Worm (Caenorhabditis elegans) whole organism, young adult: ENCODE measurements around the gene nhr-25.

Experiments used
- B0261.1 ChIP-seq: sonication (generic microtip); optimal IDR thresholded peaks from 2 replicates; lab custom pipeline; 2016; ENCODE audit warnings: mild to moderate bottlenecking, missing genetic modification characterization, moderate library complexity, missing compliant biosample characterization
- B0336.3 ChIP-seq: fragments of 200-800 bp; sonication (Bioruptor generic); IDR thresholded peaks from 2 replicates; pipeline ENCODE4 v1.3.6; 2022; ENCODE audit warnings: missing genetic modification characterization, missing compliant biosample characterization
- F22D6.2 ChIP-seq: sonication (generic microtip); optimal IDR thresholded peaks from 2 replicates; lab custom pipeline; 2016; ENCODE audit warnings: mild to moderate bottlenecking, missing genetic modification characterization, missing compliant biosample characterization
- F33H1.4 ChIP-seq: fragments of 200-800 bp; sonication (Bioruptor generic); IDR thresholded peaks from 2 replicates; pipeline ENCODE4 v1.3.6; 2022; ENCODE audit warnings: missing genetic modification reagents, missing genetic modification characterization, missing compliant biosample characterization
- T26A5.8 ChIP-seq: sonication (generic microtip); optimal IDR thresholded peaks from 2 replicates; lab custom pipeline; 2016; ENCODE audit warnings: missing genetic modification characterization, missing compliant biosample characterization
- akir-1 ChIP-seq: fragments of 200-800 bp; sonication (Bioruptor generic); optimal IDR thresholded peaks from 2 replicates; lab custom pipeline; 2018; ENCODE audit warnings: mild to moderate bottlenecking, missing genetic modification characterization, moderate library complexity, missing compliant biosample characterization
- aptf-2 ChIP-seq: fragments of 200-800 bp; sonication (Bioruptor generic); conservative IDR thresholded peaks from 2 replicates; pipeline ENCODE4 v1.3.6; 2022; ENCODE audit warnings: missing genetic modification reagents, missing genetic modification characterization, missing compliant biosample characterization
- aptf-3 ChIP-seq: fragments of 200-800 bp; sonication (Bioruptor generic); IDR thresholded peaks from 2 replicates; pipeline ENCODE4 v1.3.6; 2022; ENCODE audit warnings: missing genetic modification characterization, missing compliant biosample characterization
- atf-7 ChIP-seq: sonication (generic microtip); optimal IDR thresholded peaks from 2 replicates; lab custom pipeline; 2017; ENCODE audit warnings: mild to moderate bottlenecking, missing genetic modification characterization, missing compliant biosample characterization
- bed-1 ChIP-seq: fragments of 200-800 bp; sonication (Bioruptor generic); IDR thresholded peaks from 2 replicates; pipeline ENCODE4 v1.3.6; 2022; ENCODE audit warnings: missing genetic modification reagents, missing genetic modification characterization, missing compliant biosample characterization
- bed-2 ChIP-seq: fragments of 200-800 bp; sonication (Bioruptor generic); IDR thresholded peaks from 2 replicates; pipeline ENCODE4 v1.3.6; 2022; ENCODE audit warnings: missing genetic modification reagents, missing genetic modification characterization, missing compliant biosample characterization
- dpff-1 ChIP-seq: sonication (generic microtip); optimal IDR thresholded peaks from 2 replicates; lab custom pipeline; 2017; ENCODE audit warnings: mild to moderate bottlenecking, missing genetic modification characterization, missing compliant biosample characterization
- efl-1 ChIP-seq: fragments of 150-350 bp; optimal IDR thresholded peaks from 2 replicates; lab custom pipeline; 2014; ENCODE audit warnings: missing biosample characterization, missing genetic modification reagents, missing genetic modification characterization
- egl-18 ChIP-seq: fragments of 200-800 bp; sonication (Bioruptor generic); IDR thresholded peaks from 2 replicates; pipeline ENCODE4 v1.3.6; 2022; ENCODE audit warnings: missing genetic modification reagents, missing genetic modification characterization, missing compliant biosample characterization
- egl-44 ChIP-seq: fragments of 200-800 bp; sonication (Bioruptor generic); IDR thresholded peaks from 2 replicates; pipeline ENCODE4 v1.3.6; 2022; ENCODE audit warnings: missing genetic modification reagents, missing genetic modification characterization, missing compliant biosample characterization
- egrh-3 ChIP-seq: fragments of 200-800 bp; sonication (Bioruptor generic); IDR thresholded peaks from 2 replicates; pipeline ENCODE4 v1.3.6; 2022; ENCODE audit warnings: missing genetic modification reagents, missing genetic modification characterization, missing compliant biosample characterization
- him-1 ChIP-seq: sonication (generic microtip); optimal IDR thresholded peaks from 2 replicates; lab custom pipeline; 2016; ENCODE audit warnings: missing genotype, missing genetic modification reagents, missing genetic modification characterization, missing compliant biosample characterization
- hlh-12 ChIP-seq: sonication (generic microtip); optimal IDR thresholded peaks from 2 replicates; lab custom pipeline; 2016; ENCODE audit warnings: missing genetic modification characterization, missing compliant biosample characterization
- hlh-26 ChIP-seq: fragments of 200-800 bp; sonication (Bioruptor generic); conservative IDR thresholded peaks from 2 replicates; pipeline ENCODE4 v1.3.6; 2022; ENCODE audit warnings: missing genetic modification reagents, missing genetic modification characterization, missing compliant biosample characterization
- hmg-1.2 ChIP-seq: fragments of 200-800 bp; sonication (Bioruptor generic); IDR thresholded peaks from 2 replicates; pipeline ENCODE4 v1.3.6; 2022; ENCODE audit warnings: missing genetic modification reagents, missing genetic modification characterization, missing compliant biosample characterization
- hmg-20 ChIP-seq: fragments of 200-800 bp; sonication (Bioruptor generic); IDR thresholded peaks from 2 replicates; pipeline ENCODE4 v1.3.6; 2022; ENCODE audit warnings: missing genetic modification reagents, missing genetic modification characterization, missing compliant biosample characterization
- let-607 ChIP-seq, 2 experiments: fragments of 200-800 bp in 1 of 2; sonication (Bioruptor generic) in 1 of 2; sonication (generic microtip) in 1 of 2; optimal IDR thresholded peaks; 2 replicates each; lab custom pipeline; 2016 to 2018; ENCODE audit warnings: mild to moderate bottlenecking in 2 of 2, missing compliant biosample characterization in 2 of 2, missing genetic modification characterization in 2 of 2, moderate library complexity in 2 of 2, missing genotype in 1 of 2
- lsl-1 ChIP-seq: fragments of 200-800 bp; sonication (Bioruptor generic); optimal IDR thresholded peaks from 2 replicates; lab custom pipeline; 2018; ENCODE audit warnings: mild to moderate bottlenecking, missing genetic modification characterization, moderate library complexity, missing compliant biosample characterization
- mes-4 ChIP-seq: sonication (generic microtip); optimal IDR thresholded peaks from 2 replicates; lab custom pipeline; 2016; ENCODE audit warnings: missing genotype, missing genetic modification characterization, missing compliant biosample characterization
- mxl-1 ChIP-seq: sonication (generic microtip); optimal IDR thresholded peaks from 2 replicates; lab custom pipeline; 2016; ENCODE audit warnings: missing genetic modification characterization, missing compliant biosample characterization
- nhr-120 ChIP-seq: fragments of 200-800 bp; sonication (Bioruptor generic); IDR thresholded peaks from 2 replicates; pipeline ENCODE4 v1.3.6; 2022; ENCODE audit warnings: missing genetic modification characterization, missing compliant biosample characterization
- nhr-27 ChIP-seq: fragments of 200-800 bp; sonication (Bioruptor generic); optimal IDR thresholded peaks from 2 replicates; lab custom pipeline; 2018; ENCODE audit warnings: mild to moderate bottlenecking, missing genetic modification characterization, moderate library complexity, missing compliant biosample characterization
- nhr-90 ChIP-seq: sonication (generic microtip); optimal IDR thresholded peaks from 2 replicates; lab custom pipeline; 2016; ENCODE audit warnings: missing genotype, mild to moderate bottlenecking, missing genetic modification characterization, missing compliant biosample characterization
- pha-4 ChIP-seq: fragments of 150-350 bp; sonication (generic microtip); optimal IDR thresholded peaks from 2 replicates; lab custom pipeline; 2014; ENCODE audit warnings: missing biosample characterization, missing genetic modification reagents, missing genetic modification characterization
- sea-2 ChIP-seq: fragments of 200-800 bp; sonication (Bioruptor generic); IDR thresholded peaks from 2 replicates; pipeline ENCODE4 v1.3.6; 2022; ENCODE audit warnings: missing genetic modification characterization, missing compliant biosample characterization
- snpc-1.1 ChIP-seq: sonication (generic microtip); optimal IDR thresholded peaks from 2 replicates; lab custom pipeline; 2017; ENCODE audit warnings: missing genetic modification characterization, mild to moderate bottlenecking, missing compliant biosample characterization, antibody characterized with exemption, moderate library complexity, missing genotype, missing genetic modification reagents; ENCODE audit not compliant: insufficient read depth
- snpc-4 ChIP-seq, 5 experiments: fragments of 150-350 bp in 1 of 5; sonication (generic microtip) in 4 of 5; optimal IDR thresholded peaks; 2 replicates each; lab custom pipeline; 2014 to 2018; ENCODE audit warnings: missing genetic modification characterization in 5 of 5, missing biosample characterization in 3 of 5, antibody characterized with exemption in 2 of 5, mild to moderate bottlenecking in 2 of 5, missing compliant biosample characterization in 2 of 5, missing genotype in 2 of 5, moderate library complexity in 2 of 5, missing genetic modification reagents in 1 of 5
- sptf-2 ChIP-seq: fragments of 200-800 bp; sonication (Bioruptor generic); optimal IDR thresholded peaks from 2 replicates; lab custom pipeline; 2018; ENCODE audit warnings: mild to moderate bottlenecking, missing genetic modification characterization, missing compliant biosample characterization
- tlf-1 ChIP-seq: fragments of 200-800 bp; sonication (Bioruptor generic); optimal IDR thresholded peaks from 2 replicates; lab custom pipeline; 2018; ENCODE audit warnings: mild to moderate bottlenecking, missing genetic modification characterization, missing compliant biosample characterization
- unc-62 ChIP-seq: fragments of 150-350 bp; optimal IDR thresholded peaks from 2 replicates; lab custom pipeline; 2014; ENCODE audit warnings: missing biosample characterization, missing genetic modification reagents, missing genetic modification characterization
- ztf-28 ChIP-seq: fragments of 200-800 bp; sonication (Bioruptor generic); IDR thresholded peaks from 2 replicates; pipeline ENCODE4 v1.3.6; 2022; ENCODE audit warnings: missing genetic modification reagents, missing genetic modification characterization, missing compliant biosample characterization

nhr-25 gene

ce11 chrX:12975595-12976089, 32.7 kb upstream of the nhr-25 start, which contains the start of gene ppk-3 (continued):
- TF ChIP-seq let-607 (tag; optimal IDR thresholded peaks at IDR 0.05; lab: Kevin White, UChicago) (no peak), nhr-27 (no peak), aptf-2 (GFP tag; lab: Robert Waterston, UW) (no peak), mes-4 (no peak), sptf-2 (GFP tag; lab: Kevin White, UChicago) (no peak), nhr-90 (no peak), hmg-20 (GFP tag; lab: Robert Waterston, UW) (no peak), atf-7 (tag; lab: Kevin White, UChicago) (no peak), hlh-26 (GFP tag; lab: Robert Waterston, UW) (no peak), snpc-4 (GFP tag; optimal IDR thresholded peaks at IDR 0.05; lab: Kevin White, UChicago) (no peak), snpc-4 (tag; optimal IDR thresholded peaks at IDR 0.05; lab: Kevin White, UChicago) (no peak), lsl-1 (no peak), snpc-1.1 (tag; lab: Kevin White, UChicago) (no peak)
- TF ChIP-seq, all 124 proteins: peak for 23

- TF ChIP-seq F22D6.2 = no peak
- TF ChIP-seq egl-44 = no peak
- no peak for TF ChIP-seq unc-62 (GFP tag; lab: Kevin White, UChicago)
- no peak for TF ChIP-seq bed-1 (GFP tag; lab: Robert Waterston, UW)
- no peak for TF ChIP-seq sea-2 (GFP tag; lab: Robert Waterston, UW)
- no peak for TF ChIP-seq egrh-3 (GFP tag; lab: Robert Waterston, UW)
- no peak for TF ChIP-seq efl-1 (GFP tag; lab: Kevin White, UChicago)
- TF ChIP-seq pha-4 (tag; lab: Kevin White, UChicago) = no peak
- TF ChIP-seq dpff-1 (tag; lab: Kevin White, UChicago) = no peak
- no peak for TF ChIP-seq akir-1 (GFP tag; lab: Kevin White, UChicago)
- no peak for TF ChIP-seq bed-2 (GFP tag; lab: Robert Waterston, UW)
- no peak for TF ChIP-seq hmg-20 (GFP tag; lab: Robert Waterston, UW)
- no peak for TF ChIP-seq B0336.3
- TF ChIP-seq tlf-1 (GFP tag; lab: Kevin White, UChicago) = no peak
These were observed 31.5 kb upstream of the nhr-25 start, which contains the start of the genes F11C1.4 and F11C1.10 for ce11 chrX:12976774-12977173. F11C1.4 (plus strand) TSS chrX:12977074. F11C1.10 (plus strand) TSS chrX:12977082.

- TF ChIP-seq B0261.1 (tag; lab: Kevin White, UChicago) (no peak), efl-1 (GFP tag; lab: Kevin White, UChicago) (no peak), egl-18 (no peak), ztf-28 (no peak), mxl-1 (no peak), let-607 (tag; optimal IDR thresholded peaks at IDR 0.05; lab: Kevin White, UChicago) (no peak), hmg-1.2 (no peak), egl-44 (no peak), F33H1.4 (no peak), hlh-12 (tag; lab: Kevin White, UChicago) (no peak), hmg-20 (GFP tag; lab: Robert Waterston, UW) (no peak), nhr-120 (no peak), atf-7 (tag; lab: Kevin White, UChicago) (no peak), T26A5.8 (tag; lab: Kevin White, UChicago) (no peak)
- TF ChIP-seq, all 124 proteins: peak for 0
These were observed 30.8 kb upstream of the nhr-25 start, which contains the start of gene F11C1.9 for ce11 chrX:12977451-12977850. F11C1.9 (minus strand) TSS chrX:12977551.

ce11 chrX:12978569-12978968, 29.7 kb upstream of the nhr-25 start:
- no peak for TF ChIP-seq bed-1 (GFP tag; lab: Robert Waterston, UW)
- TF ChIP-seq aptf-3 (GFP tag; lab: Robert Waterston, UW) = 0 out of 2 replicates have a peak, but pooled peaks have one; percentile 25
- no peak for TF ChIP-seq him-1 (tag; lab: Kevin White, UChicago)
- TF ChIP-seq, all 124 proteins: peak for 1
